Worm (Caenorhabditis elegans): ENCODE measurements around the gene F44B9.5.

The F44B9.5 gene

ce11 chrIII:7977224-7977623 lies 39.1 kb downstream of the F44B9.5 start:
- no peak for TF ChIP-seq hlh-26 (GFP tag; conservative IDR thresholded peaks at IDR 0.05)
- TF ChIP-seq tbx-9 (tag; optimal IDR thresholded peaks at IDR 0.05; ENCODE audit: borderline replicate concordance): no peak
- no peak for TF ChIP-seq F49E8.2 (tag; optimal IDR thresholded peaks at IDR 0.05; ENCODE audit: insufficient read depth)
- no peak for TF ChIP-seq ccch-3 (GFP tag; optimal IDR thresholded peaks at IDR 0.05)
- TF ChIP-seq ceh-79 (tag; optimal IDR thresholded peaks at IDR 0.05): peak; percentile 18
- peak; percentile 79 for TF ChIP-seq F52B5.7 (tag; optimal IDR thresholded peaks at IDR 0.05)
- TF ChIP-seq D2030.7 (GFP tag; IDR thresholded peaks at IDR 0.05): no peak
- TF ChIP-seq Y67H2A.10 (GFP tag; conservative IDR thresholded peaks at IDR 0.05): no peak
- TF ChIP-seq lin-35 (GFP tag; optimal IDR thresholded peaks at IDR 0.05): no peak
- TF ChIP-seq mxl-1 (tag; optimal IDR thresholded peaks at IDR 0.05): no peak
- no peak for TF ChIP-seq somi-1 (GFP tag; optimal IDR thresholded peaks at IDR 0.05)
- TF ChIP-seq ama-1 (optimal IDR thresholded peaks at IDR 0.05): peak; percentile 5
- TF ChIP-seq ama-1 (GFP tag; optimal IDR thresholded peaks at IDR 0.05): no peak
- TF ChIP-seq F55B11.4 (tag; optimal IDR thresholded peaks at IDR 0.05; ENCODE audit: borderline replicate concordance, insufficient read depth): no peak
- no peak for TF ChIP-seq ceh-58 (GFP tag; IDR thresholded peaks at IDR 0.05)
- no peak for TF ChIP-seq tbp1 (GFP tag; optimal IDR thresholded peaks at IDR 0.05)
- no peak for TF ChIP-seq let-607 (tag; optimal IDR thresholded peaks at IDR 0.05)
- no peak for TF ChIP-seq attf-3 (GFP tag; conservative IDR thresholded peaks at IDR 0.05)
- TF ChIP-seq efl-1 (GFP tag; optimal IDR thresholded peaks at IDR 0.05): no peak
- TF ChIP-seq nhr-90 (tag; optimal IDR thresholded peaks at IDR 0.05): no peak
- no peak for TF ChIP-seq egl-18 (GFP tag; IDR thresholded peaks at IDR 0.05)
- TF ChIP-seq repo-1 (tag; optimal IDR thresholded peaks at IDR 0.05): peak; percentile 87
- peak; percentile 63 for TF ChIP-seq nfyb-1 (GFP tag; IDR thresholded peaks at IDR 0.05)
- TF ChIP-seq K12H6.12 (tag; optimal IDR thresholded peaks at IDR 0.05): no peak
- no peak for TF ChIP-seq ceh-40 (GFP tag; IDR thresholded peaks at IDR 0.05)
- TF ChIP-seq Y56A3A.18 (GFP tag; IDR thresholded peaks at IDR 0.05): peak; percentile 29; the same call in 1 of the 2 replicates
- TF ChIP-seq F37B4.10 (GFP tag; IDR thresholded peaks at IDR 0.05): no peak
- no peak for TF ChIP-seq nhr-27 (tag; optimal IDR thresholded peaks at IDR 0.05)
- no peak for TF ChIP-seq dpff-1 (tag; optimal IDR thresholded peaks at IDR 0.05)
- no peak for TF ChIP-seq T26A5.8 (tag; optimal IDR thresholded peaks at IDR 0.05)
- TF ChIP-seq madf-8 (GFP tag; conservative IDR thresholded peaks at IDR 0.05): no peak
- TF ChIP-seq rcor-1 (GFP tag; IDR thresholded peaks at IDR 0.05): no peak
- TF ChIP-seq tlf-1 (GFP tag; optimal IDR thresholded peaks at IDR 0.05): peak; percentile 27
- TF ChIP-seq pha-4 (tag; optimal IDR thresholded peaks at IDR 0.05): no peak
- TF ChIP-seq athp-1 (tag; optimal IDR thresholded peaks at IDR 0.05): no peak
- no peak for TF ChIP-seq ceh-27 (GFP tag; optimal IDR thresholded peaks at IDR 0.05)
- TF ChIP-seq mes-4 (tag; optimal IDR thresholded peaks at IDR 0.05): no peak
- TF ChIP-seq aptf-3 (GFP tag; IDR thresholded peaks at IDR 0.05): no peak
- peak; percentile 15 for TF ChIP-seq lin-54 (GFP tag; optimal IDR thresholded peaks at IDR 0.05)
- no peak for TF ChIP-seq C06A6.2 (GFP tag; conservative IDR thresholded peaks at IDR 0.05)
- TF ChIP-seq hrde-1 (tag; optimal IDR thresholded peaks at IDR 0.05; ENCODE audit: borderline replicate concordance): peak; percentile 90
- no peak for TF ChIP-seq F57C9.4 (tag; optimal IDR thresholded peaks at IDR 0.05)
- no peak for TF ChIP-seq snpc-1.3 (tag; optimal IDR thresholded peaks at IDR 0.05; ENCODE audit: insufficient read depth)
- TF ChIP-seq F39B2.1 (GFP tag; IDR thresholded peaks at IDR 0.05): no peak
- no peak for TF ChIP-seq attf-5 (GFP tag; optimal IDR thresholded peaks at IDR 0.05)
- no peak for TF ChIP-seq T07F8.4 (tag; optimal IDR thresholded peaks at IDR 0.05)
- TF ChIP-seq snpc-3.4 (tag; optimal IDR thresholded peaks at IDR 0.05): peak; percentile 10
- TF ChIP-seq Y53G8AR.9 (GFP tag; conservative IDR thresholded peaks at IDR 0.05): no peak
- TF ChIP-seq pbrm-1 (GFP tag; IDR thresholded peaks at IDR 0.05): no peak; the same call in 1 of the 2 replicates
